Fruit fly (Drosophila melanogaster): ENCODE results near the gene tna.

Gene tna

DNA sequence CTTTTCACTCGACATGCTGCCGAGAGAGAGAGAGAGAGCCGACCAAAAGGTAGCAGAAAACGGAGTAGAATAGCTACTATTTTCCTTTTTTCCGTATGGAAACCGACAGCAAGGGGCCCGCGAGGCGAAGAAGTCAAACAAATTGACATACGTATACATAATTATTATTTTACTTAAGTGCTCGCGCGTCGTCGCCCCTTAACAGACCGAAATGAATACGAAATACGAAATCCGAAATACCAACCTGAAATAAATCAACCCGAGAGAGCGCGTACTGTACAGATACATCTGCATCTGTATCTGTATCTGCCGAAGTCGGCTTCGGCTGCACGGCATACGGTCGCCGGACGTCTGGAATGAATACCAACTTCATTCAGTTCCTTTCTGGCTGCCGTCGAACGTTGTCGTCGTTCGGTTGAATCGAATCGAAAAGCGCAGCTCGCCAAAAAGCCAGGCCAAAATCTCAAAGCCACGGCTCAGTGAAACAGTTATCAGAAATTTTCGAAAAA is 22.2 kb downstream of the tna start (continued):
- TF ChIP-seq fd96Cb (tag; optimal IDR thresholded peaks at IDR 0.05) (no peak), pum (GFP tag; optimal IDR thresholded peaks at IDR 0.05) (no peak), B-H1 (GFP tag; IDR thresholded peaks at IDR 0.05) (no peak; the same call in 2 of the 3 replicates), nau (GFP tag; optimal IDR thresholded peaks at IDR 0.05) (peak; percentile 40), CG8944 (GFP tag; optimal IDR thresholded peaks at IDR 0.05) (peak; percentile 23), cwo (GFP tag; optimal IDR thresholded peaks at IDR 0.05) (peak; percentile 18), gro (GFP tag; optimal IDR thresholded peaks at IDR 0.05) (peak; percentile 32), Pdp1 (GFP tag; optimal IDR thresholded peaks at IDR 0.05) (peak; percentile 28 to 32), D (optimal IDR thresholded peaks at IDR 0.05) (peak; percentile 39), D (GFP tag; optimal IDR thresholded peaks at IDR 0.05) (peak; percentile 18), sens-2 (GFP tag; IDR thresholded peaks at IDR 0.05) (0 out of 2 replicates have a peak, but pooled peaks have one; percentile 56), twi (tag; optimal IDR thresholded peaks at IDR 0.05) (peak; percentile 62), salm (tag; optimal IDR thresholded peaks at IDR 0.05) (peak; percentile 19), pros (GFP tag; optimal IDR thresholded peaks at IDR 0.05) (peak; percentile 99), Ada2b (GFP tag; IDR thresholded peaks at IDR 0.05) (0 out of 2 replicates have a peak, but pooled peaks have one; percentile 17), CG17912 (GFP tag; optimal IDR thresholded peaks at IDR 0.05) (no peak), CG6813 (GFP tag; optimal IDR thresholded peaks at IDR 0.05) (no peak), klu (GFP tag; IDR thresholded peaks at IDR 0.05) (no peak), CG8924 (tag; optimal IDR thresholded peaks at IDR 0.05) (peak; percentile 62), CG15011 (GFP tag; optimal IDR thresholded peaks at IDR 0.05) (peak; percentile 19), Mes4 (GFP tag; optimal IDR thresholded peaks at IDR 0.05) (peak; percentile 30), zen (tag; optimal IDR thresholded peaks at IDR 0.05) (peak; percentile 32), hth (optimal IDR thresholded peaks at IDR 0.05) (no peak), dm (GFP tag; optimal IDR thresholded peaks at IDR 0.05) (no peak), Dll (GFP tag; IDR thresholded peaks at IDR 0.05; ENCODE audit: partially characterized antibody) (no peak), CG30020 (tag; optimal IDR thresholded peaks at IDR 0.05) (no peak), CG2129 (GFP tag; IDR thresholded peaks at IDR 0.05; ENCODE audit: partially characterized antibody) (no peak), p53 (GFP tag; optimal IDR thresholded peaks at IDR 0.05) (no peak), jing (GFP tag; optimal IDR thresholded peaks at IDR 0.05) (no peak), br (optimal IDR thresholded peaks at IDR 0.05) (no peak), Sox100B (GFP tag; optimal IDR thresholded peaks at IDR 0.05) (no peak), chinmo (GFP tag; IDR thresholded peaks at IDR 0.05; ENCODE audit: partially characterized antibody) (peak; percentile 98), kni (GFP tag; optimal IDR thresholded peaks at IDR 0.05) (peak; percentile 97), gcm (GFP tag; optimal IDR thresholded peaks at IDR 0.05) (no peak), Chrac-16 (GFP tag; optimal IDR thresholded peaks at IDR 0.05) (no peak), CG33213 (GFP tag; optimal IDR thresholded peaks at IDR 0.05) (peak; percentile 55), CG18262 (tag; optimal IDR thresholded peaks at IDR 0.05) (no peak), CG10366 (GFP tag; IDR thresholded peaks at IDR 0.05) (no peak), Fer2 (tag; optimal IDR thresholded peaks at IDR 0.05) (peak; percentile 18), HmgD (GFP tag; optimal IDR thresholded peaks at IDR 0.05) (peak; percentile 50), sisA (GFP tag; IDR thresholded peaks at IDR 0.05) (no peak), CG10565 (GFP tag; optimal IDR thresholded peaks at IDR 0.05) (no peak), CG14014 (GFP tag; IDR thresholded peaks at IDR 0.05) (peak; percentile 21; the same call in 1 of the 2 replicates), CG6254 (GFP tag; optimal IDR thresholded peaks at IDR 0.05) (peak; percentile 35), CG6689 (GFP tag; IDR thresholded peaks at IDR 0.05) (no peak; the same call in 1 of the 2 replicates), ash1 (GFP tag; optimal IDR thresholded peaks at IDR 0.05) (peak; percentile 76), sug (tag; optimal IDR thresholded peaks at IDR 0.05) (peak; percentile 67), CG34224 (GFP tag; IDR thresholded peaks at IDR 0.05; ENCODE audit: partially characterized antibody) (0 out of 3 replicates have a peak, but pooled peaks have one; percentile 43), C15 (GFP tag; IDR thresholded peaks at IDR 0.05) (0 out of 3 replicates have a peak, but pooled peaks have one; percentile 16), fd64A (GFP tag; optimal IDR thresholded peaks at IDR 0.05) (peak; percentile 44)

Measured in whole organism, embryonic.